Fruit fly (Drosophila melanogaster) Kc167 (cell line): Measurements from ENCODE around the gene CG42504.

Experiments used
- Sin3A ChIP-seq: fragments of >200 bp; optimal IDR thresholded peaks from 2 replicates; lab custom pipeline; 2018; ENCODE audit warnings: missing external identifiers
- h ChIP-seq: fragments of >200 bp; optimal IDR thresholded peaks from 3 replicates; lab custom pipeline; 2018; ENCODE audit warnings: missing external identifiers
- insv ChIP-seq: fragments of >200 bp; optimal IDR thresholded peaks from 3 replicates; lab custom pipeline; 2018; ENCODE audit warnings: missing external identifiers
- psq ChIP-seq: fragments of >200 bp; optimal IDR thresholded peaks from 2 replicates; lab custom pipeline; 2017; ENCODE audit warnings: missing external identifiers
- ttk ChIP-seq: sonication (Bioruptor generic); optimal IDR thresholded peaks from 2 replicates; lab custom pipeline; 2017; ENCODE audit warnings: missing external identifiers

dm6 chr3R:12040228-12040627, 8.7 kb upstream of the CG42504 start, which contains the start of gene CG14736:
- TF ChIP-seq psq (no peak), Sin3A (lab: Kevin White, UChicago) (no peak), insv (lab: Kevin White, UChicago) (no peak), ttk (no peak), h (lab: Kevin White, UChicago) (no peak)
